Fruit fly (Drosophila melanogaster) S2 (cell line): ENCODE data around the gene bnl.

Source experiments
- CG8478 ChIP-seq: fragments of >200 bp; optimal IDR thresholded peaks from 2 replicates; lab custom pipeline; 2018
- CTCF ChIP-seq, 2 experiments: fragments of >200 bp; optimal IDR thresholded peaks; 2 replicates each; lab custom pipeline; 2018

DNA sequence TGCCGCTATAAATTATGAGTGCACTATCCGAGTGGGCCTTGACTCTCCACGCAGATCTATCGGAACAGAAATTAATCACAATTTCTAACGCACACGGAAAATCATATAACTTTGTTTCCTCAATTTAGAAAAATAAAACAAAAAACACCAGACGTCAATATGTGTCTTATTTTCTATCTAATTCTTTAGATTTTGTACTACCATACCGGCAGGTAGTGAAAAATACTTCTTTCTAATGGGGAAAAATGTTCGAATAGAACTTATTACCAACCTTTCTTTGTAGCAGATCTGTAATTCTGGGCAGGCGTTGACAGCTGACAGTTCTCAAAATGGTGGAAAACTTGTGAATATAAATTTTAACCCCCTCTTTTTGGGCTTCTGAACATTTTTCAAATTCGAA is 3.9 kb upstream of the bnl start, which contains the start of gene CG31459:
- TF ChIP-seq CG8478, result no peak
- no peak for TF ChIP-seq CTCF (optimal IDR thresholded peaks at IDR 0.05; lab: Kevin White, UChicago)
